Worm (Caenorhabditis elegans) whole organism, mixed stage, embryonic: ENCODE results near the gene lgg-3.

Experiments used
- bed-3 ChIP-seq: fragments of 200-800 bp; sonication (Bioruptor generic); optimal IDR thresholded peaks from 3 replicates; lab custom pipeline; 2018; ENCODE audit warnings: mild to moderate bottlenecking, missing genetic modification characterization, moderate library complexity, missing compliant biosample characterization
- blmp-1 ChIP-seq: fragments of 150-350 bp; optimal IDR thresholded peaks from 2 replicates; lab custom pipeline; 2014; ENCODE audit warnings: missing biosample characterization, missing genetic modification characterization
- ceh-39 ChIP-seq: fragments of 150-350 bp; optimal IDR thresholded peaks from 2 replicates; lab custom pipeline; 2014; ENCODE audit warnings: missing biosample characterization, missing genetic modification characterization
- ceh-43 ChIP-seq: fragments of 200-800 bp; sonication (Bioruptor generic); optimal IDR thresholded peaks from 2 replicates; lab custom pipeline; 2018; ENCODE audit warnings: mild to moderate bottlenecking, missing genetic modification characterization, moderate library complexity, missing compliant biosample characterization
- ceh-83 ChIP-seq: fragments of 200-800 bp; sonication (Bioruptor generic); optimal IDR thresholded peaks from 2 replicates; lab custom pipeline; 2018; ENCODE audit warnings: mild to moderate bottlenecking, missing genetic modification characterization, missing compliant biosample characterization
- ces-1 ChIP-seq: fragments of 150-350 bp; optimal IDR thresholded peaks from 2 replicates; lab custom pipeline; 2014; ENCODE audit warnings: missing biosample characterization, missing genetic modification reagents, missing genetic modification characterization
- cnd-1 ChIP-seq: fragments of 200-800 bp; sonication (Bioruptor generic); optimal IDR thresholded peaks from 2 replicates; lab custom pipeline; 2018; ENCODE audit warnings: mild to moderate bottlenecking, missing genetic modification characterization, missing compliant biosample characterization
- drap-1 ChIP-seq: fragments of 200-800 bp; sonication (Bioruptor generic); optimal IDR thresholded peaks from 3 replicates; lab custom pipeline; 2018; ENCODE audit warnings: mild to moderate bottlenecking, missing genetic modification characterization, missing compliant biosample characterization
- elt-1 ChIP-seq: sonication (generic microtip); optimal IDR thresholded peaks from 2 replicates; lab custom pipeline; 2017; ENCODE audit warnings: missing genetic modification characterization, mild to moderate bottlenecking, missing compliant biosample characterization, antibody characterized with exemption, moderate library complexity, borderline replicate concordance; ENCODE audit not compliant: insufficient read depth
- elt-3 ChIP-seq: fragments of 150-350 bp; optimal IDR thresholded peaks from 2 replicates; lab custom pipeline; 2014; ENCODE audit warnings: missing biosample characterization, missing genetic modification characterization
- ham-2 ChIP-seq: fragments of 200-800 bp; sonication (Bioruptor generic); optimal IDR thresholded peaks from 2 replicates; lab custom pipeline; 2018; ENCODE audit warnings: mild to moderate bottlenecking, missing genetic modification characterization, missing compliant biosample characterization
- hlh-1 ChIP-seq: fragments of 150-350 bp; optimal IDR thresholded peaks from 2 replicates; lab custom pipeline; 2014; ENCODE audit warnings: missing biosample characterization, missing genetic modification reagents, missing genetic modification characterization
- lin-13 ChIP-seq: fragments of 150-350 bp; optimal IDR thresholded peaks from 2 replicates; lab custom pipeline; 2014; ENCODE audit warnings: missing biosample characterization, missing genetic modification characterization
- lin-32 ChIP-seq: fragments of 200-800 bp; sonication (Bioruptor generic); optimal IDR thresholded peaks from 2 replicates; lab custom pipeline; 2018; ENCODE audit warnings: mild to moderate bottlenecking, missing genetic modification characterization, missing compliant biosample characterization
- lsy-2 ChIP-seq: fragments of 150-350 bp; optimal IDR thresholded peaks from 2 replicates; lab custom pipeline; 2014; ENCODE audit warnings: missing biosample characterization, missing genetic modification characterization
- mab-5 ChIP-seq: fragments of 150-350 bp; optimal IDR thresholded peaks from 2 replicates; lab custom pipeline; 2014; ENCODE audit warnings: missing biosample characterization, missing genetic modification characterization
- mep-1 ChIP-seq: fragments of 150-350 bp; optimal IDR thresholded peaks from 2 replicates; lab custom pipeline; 2017; ENCODE audit warnings: missing biosample characterization, missing genetic modification reagents, missing genetic modification characterization, inconsistent platforms
- mls-2 ChIP-seq: sonication (generic microtip); optimal IDR thresholded peaks from 2 replicates; lab custom pipeline; 2016; ENCODE audit warnings: mild to moderate bottlenecking, missing genetic modification characterization, moderate library complexity, missing compliant biosample characterization
- nhr-12 ChIP-seq: fragments of 150-350 bp; optimal IDR thresholded peaks from 2 replicates; lab custom pipeline; 2014; ENCODE audit warnings: missing biosample characterization, missing genetic modification characterization
- nhr-2 ChIP-seq: fragments of 150-350 bp; optimal IDR thresholded peaks from 2 replicates; lab custom pipeline; 2014; ENCODE audit warnings: missing biosample characterization, missing genetic modification characterization
- nhr-237 ChIP-seq: fragments of 150-350 bp; optimal IDR thresholded peaks from 2 replicates; lab custom pipeline; 2014; ENCODE audit warnings: missing biosample characterization, missing genetic modification characterization
- nhr-28 ChIP-seq: fragments of 150-350 bp; optimal IDR thresholded peaks from 2 replicates; lab custom pipeline; 2014; ENCODE audit warnings: missing biosample characterization, missing genetic modification characterization
- pha-4 ChIP-seq: fragments of 150-350 bp; optimal IDR thresholded peaks from 2 replicates; lab custom pipeline; 2018; ENCODE audit warnings: missing biosample characterization, missing genetic modification reagents, missing genetic modification characterization
- sem-2 ChIP-seq: fragments of 200-800 bp; sonication (Bioruptor generic); optimal IDR thresholded peaks from 2 replicates; lab custom pipeline; 2018; ENCODE audit warnings: mild to moderate bottlenecking, missing genetic modification characterization, missing compliant biosample characterization
- sptf-1 ChIP-seq: sonication (generic microtip); optimal IDR thresholded peaks from 2 replicates; lab custom pipeline; 2017; ENCODE audit warnings: mild to moderate bottlenecking, missing genetic modification characterization, moderate library complexity, missing compliant biosample characterization
- unc-39 ChIP-seq: fragments of 150-350 bp; optimal IDR thresholded peaks from 2 replicates; lab custom pipeline; 2014; ENCODE audit warnings: missing biosample characterization, missing genetic modification characterization
- unc-62 ChIP-seq: fragments of 150-350 bp; optimal IDR thresholded peaks from 2 replicates; lab custom pipeline; 2014; ENCODE audit warnings: missing biosample characterization, missing genetic modification reagents, missing genetic modification characterization
- zip-8 ChIP-seq: fragments of 150-350 bp; optimal IDR thresholded peaks from 2 replicates; lab custom pipeline; 2014; ENCODE audit warnings: missing biosample characterization, missing genetic modification characterization
- ztf-11 ChIP-seq: fragments of 150-350 bp; optimal IDR thresholded peaks from 2 replicates; lab custom pipeline; 2014; ENCODE audit warnings: missing biosample characterization, missing genetic modification characterization

lgg-3 gene

ce11 chrIII:5677790-5678189 is 20.0 kb downstream of the lgg-3 start, which contains the start of gene F54E7.9:
Gene F54E7.9, minus strand, starts transcription at chrIII:5677890.
- TF ChIP-seq ztf-11 = no peak
- no peak for TF ChIP-seq nhr-28 (tag; lab: Kevin White, UChicago)
- no peak for TF ChIP-seq ceh-43 (GFP tag; lab: Kevin White, UChicago)
- no peak for TF ChIP-seq sptf-1
- no peak for TF ChIP-seq ceh-83 (GFP tag; lab: Kevin White, UChicago)
- TF ChIP-seq elt-1 (tag; lab: Kevin White, UChicago) = no peak
- no peak for TF ChIP-seq drap-1 (GFP tag; lab: Kevin White, UChicago)
- no peak for TF ChIP-seq zip-8 (tag; lab: Kevin White, UChicago)
- TF ChIP-seq hlh-1 (tag; lab: Kevin White, UChicago) = no peak
- TF ChIP-seq nhr-12 (tag; lab: Kevin White, UChicago) = no peak
- TF ChIP-seq unc-39 (tag; lab: Kevin White, UChicago) = no peak

- TF ChIP-seq nhr-12 (tag; lab: Kevin White, UChicago) (no peak), sem-2 (peak; percentile 2)
Measured at ce11 chrIII:5675384-5675984, 22.3 kb downstream of the lgg-3 start.

- TF ChIP-seq nhr-2 (no peak), elt-3 (no peak), ces-1 (GFP tag; lab: Kevin White, UChicago) (no peak), lin-13 (tag; lab: Kevin White, UChicago) (no peak), unc-62 (no peak), sptf-1 (no peak), pha-4 (tag; lab: Kevin White, UChicago) (no peak)
- TF ChIP-seq, all 35 proteins: peak for 0
Measured at ce11 chrIII:5674196-5674595, 23.6 kb downstream of the lgg-3 start.

- TF ChIP-seq mls-2 (tag; lab: Kevin White, UChicago) (peak; percentile 63), elt-1 (tag; lab: Kevin White, UChicago) (peak; percentile 78), nhr-2 (peak; percentile 98), zip-8 (tag; lab: Kevin White, UChicago) (peak; percentile 53), mep-1 (tag; lab: Kevin White, UChicago) (no peak), sptf-1 (peak; percentile 29), ham-2 (GFP tag; lab: Kevin White, UChicago) (peak; percentile 62), lsy-2 (tag; lab: Kevin White, UChicago) (peak; percentile 1), ceh-39 (tag; lab: Kevin White, UChicago) (no peak), cnd-1 (tag; lab: Kevin White, UChicago) (peak; percentile 19), lin-32 (no peak)
- TF ChIP-seq, all 35 proteins: peak for 8
Measured at ce11 chrIII:5667952-5668489, 29.8 kb downstream of the lgg-3 start.

- no peak for TF ChIP-seq nhr-237 (tag; lab: Kevin White, UChicago)
- TF ChIP-seq ham-2 (GFP tag; lab: Kevin White, UChicago) = peak; percentile 3
- peak; percentile 68 for TF ChIP-seq ces-1 (GFP tag; lab: Kevin White, UChicago)
- TF ChIP-seq, all 35 proteins: peak for 2
Measured at ce11 chrIII:5665710-5666109, 32.1 kb downstream of the lgg-3 start.

- no peak for TF ChIP-seq ztf-11
- TF ChIP-seq blmp-1 (tag; lab: Kevin White, UChicago) = peak; percentile 91
- TF ChIP-seq pha-4 (tag; lab: Kevin White, UChicago) = peak; percentile 38
- TF ChIP-seq, all 35 proteins: peak for 2
Measured at ce11 chrIII:5665278-5665677, 32.5 kb downstream of the lgg-3 start.

- TF ChIP-seq nhr-237 (tag; lab: Kevin White, UChicago) (no peak), hlh-1 (tag; lab: Kevin White, UChicago) (no peak), unc-39 (tag; lab: Kevin White, UChicago) (no peak), mab-5 (tag; lab: Kevin White, UChicago) (no peak), bed-3 (no peak), ceh-83 (GFP tag; lab: Kevin White, UChicago) (no peak)
- TF ChIP-seq, all 35 proteins: peak for 0
Measured at ce11 chrIII:5663933-5664332, 33.9 kb downstream of the lgg-3 start, which contains the start of gene par-3. Gene par-3, plus strand, starts transcription at chrIII:5664233.
